Fruit fly (Drosophila melanogaster): Measurements from ENCODE around the gene CG17601.

- TF ChIP-seq psq (optimal IDR thresholded peaks at IDR 0.05) (no peak), Myc (optimal IDR thresholded peaks at IDR 0.05) (no peak), h (optimal IDR thresholded peaks at IDR 0.05) (no peak), insv (optimal IDR thresholded peaks at IDR 0.05) (no peak)
Measured at dm6 chrX:22509085-22509484, 37.8 kb upstream of the CG17601 start.

Measured in Kc167 (cell line).